Worm (Caenorhabditis elegans) whole organism, L4 larva: Measurements from ENCODE around the gene M01H9.2.

Source experiments
- F44E2.7 ChIP-seq: fragments of 200-800 bp; sonication (Bioruptor generic); IDR thresholded peaks from 2 replicates; pipeline ENCODE4 v2.1.2; 2022; ENCODE audit warnings: missing genetic modification characterization, missing compliant biosample characterization
- T20F7.1 ChIP-seq: fragments of 200-800 bp; sonication (Bioruptor generic); optimal IDR thresholded peaks from 2 replicates; lab custom pipeline; 2018; ENCODE audit warnings: mild to moderate bottlenecking, missing genetic modification characterization, missing compliant biosample characterization
- Y75B8A.6 ChIP-seq: fragments of 200-800 bp; sonication (Bioruptor generic); IDR thresholded peaks from 2 replicates; pipeline ENCODE4 v1.3.6; 2022; ENCODE audit warnings: missing genetic modification reagents, missing genetic modification characterization, missing compliant biosample characterization
- aha-1 ChIP-seq: fragments of 150-350 bp; peaks from one replicate; lab custom pipeline; 2014; ENCODE audit warnings: missing biosample characterization, missing genetic modification characterization
- ama-1 ChIP-seq: fragments of 150-350 bp; optimal IDR thresholded peaks from 2 replicates; lab custom pipeline; 2014; ENCODE audit warnings: inconsistent platforms, mixed read lengths
- ceh-28 ChIP-seq: fragments of 150-350 bp; optimal IDR thresholded peaks from 2 replicates; lab custom pipeline; 2014; ENCODE audit warnings: missing biosample characterization, missing genetic modification reagents, missing genetic modification characterization
- ceh-32 ChIP-seq: sonication (generic microtip); optimal IDR thresholded peaks from 2 replicates; lab custom pipeline; 2016; ENCODE audit warnings: mild to moderate bottlenecking, missing genetic modification characterization, missing compliant biosample characterization; ENCODE audit not compliant: poor library complexity
- ceh-44 ChIP-seq: fragments of 200-800 bp; sonication (Bioruptor generic); IDR thresholded peaks from 2 replicates; pipeline ENCODE4 v1.3.6; 2022; ENCODE audit warnings: missing genetic modification reagents, missing genetic modification characterization, missing compliant biosample characterization
- ceh-82 ChIP-seq: sonication (generic microtip); optimal IDR thresholded peaks from 2 replicates; lab custom pipeline; 2017; ENCODE audit warnings: missing biosample characterization, missing genetic modification characterization
- dmd-9 ChIP-seq: fragments of 200-800 bp; sonication (Bioruptor generic); IDR thresholded peaks from 2 replicates; pipeline ENCODE4 v1.3.6; 2022; ENCODE audit warnings: missing genetic modification reagents, missing genetic modification characterization, missing compliant biosample characterization
- fos-1 ChIP-seq: fragments of 150-350 bp; optimal IDR thresholded peaks from 2 replicates; lab custom pipeline; 2014; ENCODE audit warnings: missing biosample characterization, missing genetic modification characterization
- gei-8 ChIP-seq: fragments of 200-800 bp; sonication (Bioruptor generic); optimal IDR thresholded peaks from 2 replicates; lab custom pipeline; 2018; ENCODE audit warnings: mild to moderate bottlenecking, missing genetic modification characterization, missing compliant biosample characterization
- hif-1 ChIP-seq, 2 experiments: sonication (generic microtip); optimal IDR thresholded peaks; 2 replicates each; lab custom pipeline; 2016 to 2017; ENCODE audit warnings: missing compliant biosample characterization in 2 of 2, missing genetic modification characterization in 2 of 2, missing genetic modification reagents in 2 of 2, missing genotype in 2 of 2, mild to moderate bottlenecking in 1 of 2
- jun-1 ChIP-seq: fragments of 150-350 bp; optimal IDR thresholded peaks from 2 replicates; lab custom pipeline; 2014; ENCODE audit warnings: missing biosample characterization, missing genetic modification reagents, missing genetic modification characterization
- lim-7 ChIP-seq: fragments of 200-800 bp; sonication (Bioruptor generic); IDR thresholded peaks from 2 replicates; pipeline ENCODE4 v1.3.6; 2022; ENCODE audit warnings: missing genetic modification characterization, missing compliant biosample characterization
- lir-3 ChIP-seq: sonication (generic microtip); optimal IDR thresholded peaks from 2 replicates; lab custom pipeline; 2016; ENCODE audit warnings: mild to moderate bottlenecking, missing genetic modification characterization, missing compliant biosample characterization
- mxl-2 ChIP-seq: fragments of 200-800 bp; sonication (Bioruptor generic); conservative IDR thresholded peaks from 2 replicates; pipeline ENCODE4 v1.3.6; 2022; ENCODE audit warnings: missing genetic modification reagents, missing genetic modification characterization, missing compliant biosample characterization
- nhr-10 ChIP-seq: fragments of 150-350 bp; optimal IDR thresholded peaks from 2 replicates; lab custom pipeline; 2014; ENCODE audit warnings: missing biosample characterization, missing genetic modification characterization
- nhr-102 ChIP-seq: sonication (generic microtip); optimal IDR thresholded peaks from 2 replicates; lab custom pipeline; 2016; ENCODE audit warnings: mild to moderate bottlenecking, missing genetic modification characterization, moderate library complexity, missing compliant biosample characterization
- nhr-25 ChIP-seq: sonication (generic microtip); optimal IDR thresholded peaks from 2 replicates; lab custom pipeline; 2017; ENCODE audit warnings: missing genetic modification characterization, mild to moderate bottlenecking, missing compliant biosample characterization, antibody characterized with exemption, moderate library complexity, borderline replicate concordance; ENCODE audit not compliant: insufficient read depth
- nhr-48 ChIP-seq: sonication (generic microtip); optimal IDR thresholded peaks from 2 replicates; lab custom pipeline; 2016; ENCODE audit warnings: mild to moderate bottlenecking, missing genetic modification characterization, missing compliant biosample characterization
- pha-4 ChIP-seq, 2 experiments: fragments of 150-350 bp in 1 of 2; fragments of 200-800 bp in 1 of 2; sonication (Bioruptor generic) in 1 of 2; IDR thresholded peaks in 1 of 2; optimal IDR thresholded peaks in 1 of 2; 2 replicates each; pipeline versions ENCODE4 v1.3.6 to Lab custom; 2014 to 2022; ENCODE audit warnings: missing genetic modification characterization in 2 of 2, missing genetic modification reagents in 2 of 2, missing biosample characterization in 1 of 2, missing compliant biosample characterization in 1 of 2
- php-3 ChIP-seq: fragments of 200-800 bp; sonication (Bioruptor generic); IDR thresholded peaks from 2 replicates; pipeline ENCODE4 v1.3.6; 2022; ENCODE audit warnings: missing genetic modification reagents, missing genetic modification characterization, missing compliant biosample characterization
- sdz-12 ChIP-seq: fragments of 200-800 bp; sonication (Bioruptor generic); optimal IDR thresholded peaks from 2 replicates; lab custom pipeline; 2018; ENCODE audit warnings: mild to moderate bottlenecking, missing genetic modification characterization, missing compliant biosample characterization
- set-16 ChIP-seq: fragments of 200-800 bp; sonication (Bioruptor generic); IDR thresholded peaks from 2 replicates; pipeline ENCODE4 v1.3.6; 2022; ENCODE audit warnings: missing genetic modification reagents, missing genetic modification characterization, missing compliant biosample characterization
- tra-1 ChIP-seq: fragments of 200-800 bp; sonication (Bioruptor generic); IDR thresholded peaks from 2 replicates; pipeline ENCODE4 v1.3.6; 2022; ENCODE audit warnings: missing genetic modification reagents, missing genetic modification characterization, missing compliant biosample characterization
- unc-62 ChIP-seq, 3 experiments: fragments of 150-350 bp in 1 of 3; sonication (generic microtip); optimal IDR thresholded peaks in 2 of 3; peaks in 1 of 3; 1 replicate in 1 of 3; 2 replicates in 2 of 3; lab custom pipeline; 2014 to 2017; ENCODE audit warnings: missing biosample characterization in 3 of 3, missing genetic modification characterization in 3 of 3, missing genetic modification reagents in 3 of 3, missing genotype in 1 of 3
- zfp-3 ChIP-seq: fragments of 200-800 bp; sonication (Bioruptor generic); conservative IDR thresholded peaks from 2 replicates; pipeline ENCODE4 v1.3.6; 2022; ENCODE audit warnings: missing genetic modification reagents, missing genetic modification characterization, missing compliant biosample characterization
- ztf-11 ChIP-seq: fragments of 150-350 bp; optimal IDR thresholded peaks from 2 replicates; lab custom pipeline; 2014; ENCODE audit warnings: missing biosample characterization, missing genetic modification characterization

M01H9.2 gene

ce11 chrIV:4429901-4430300 lies 33.1 kb downstream of the M01H9.2 start, which contains the start of the genes str-185 and R08C7.5:
Gene str-185 (minus strand): TSS chrIV:4430001.
Gene R08C7.5 (plus strand): TSS chrIV:4430229.
- TF ChIP-seq Y75B8A.6 (GFP tag; lab: Robert Waterston, UW), result no peak

- TF ChIP-seq unc-62 (GFP tag; optimal IDR thresholded peaks at IDR 0.05 in 1 of 2; lab: Kevin White, UChicago) (peak in 1 of 2 experiments; percentile 55), unc-62 (tag; optimal IDR thresholded peaks at IDR 0.05; lab: Kevin White, UChicago) (no peak), ceh-28 (tag; lab: Kevin White, UChicago) (no peak)
Measured at ce11 chrIV:4423885-4424284, 39.1 kb downstream of the M01H9.2 start.

- TF ChIP-seq nhr-10, result no peak
- TF ChIP-seq unc-62 (GFP tag; optimal IDR thresholded peaks at IDR 0.05 in 1 of 2; lab: Kevin White, UChicago), result peak in 1 of 2 experiments; percentile 95
- no peak for TF ChIP-seq unc-62 (tag; optimal IDR thresholded peaks at IDR 0.05; lab: Kevin White, UChicago)
Measured at ce11 chrIV:4423026-4423425, 40.0 kb downstream of the M01H9.2 start.

- TF ChIP-seq lir-3 (tag; lab: Kevin White, UChicago) (no peak), nhr-25 (tag; lab: Kevin White, UChicago) (no peak)
- TF ChIP-seq, all 104 proteins: peak for 0
Measured at ce11 chrIV:4422029-4422428, 41.0 kb downstream of the M01H9.2 start, which contains the start of gene clec-175. Gene clec-175 (plus strand): TSS chrIV:4422329.

ce11 chrIV:4413114-4413513 lies 49.9 kb downstream of the M01H9.2 start:
- TF ChIP-seq ztf-11 (tag; lab: Kevin White, UChicago) (no peak), sdz-12 (GFP tag; lab: Kevin White, UChicago) (peak; percentile 10), nhr-48 (no peak), mxl-2 (no peak), lim-7 (GFP tag; lab: Robert Waterston, UW) (no peak), ceh-32 (tag; lab: Kevin White, UChicago) (no peak), ceh-82 (tag; lab: Kevin White, UChicago) (no peak), jun-1 (tag; lab: Kevin White, UChicago) (no peak), ceh-44 (GFP tag; lab: Robert Waterston, UW) (no peak), pha-4 (GFP tag; IDR thresholded peaks at IDR 0.05; lab: Robert Waterston, UW) (no peak), pha-4 (tag; optimal IDR thresholded peaks at IDR 0.05; lab: Kevin White, UChicago) (no peak), T20F7.1 (GFP tag; lab: Kevin White, UChicago) (no peak), nhr-25 (tag; lab: Kevin White, UChicago) (no peak), php-3 (GFP tag; lab: Robert Waterston, UW) (no peak), tra-1 (GFP tag; lab: Robert Waterston, UW) (no peak), aha-1 (tag; lab: Kevin White, UChicago) (peak; percentile 86), F44E2.7 (GFP tag; lab: Robert Waterston, UW) (no peak), unc-62 (GFP tag; optimal IDR thresholded peaks at IDR 0.05 in 1 of 2; lab: Kevin White, UChicago) (peak in 1 of 2 experiments; percentile 84), unc-62 (tag; optimal IDR thresholded peaks at IDR 0.05; lab: Kevin White, UChicago) (no peak), gei-8 (peak; percentile 18)

- TF ChIP-seq nhr-102 (tag; lab: Kevin White, UChicago) (no peak), set-16 (GFP tag; lab: Robert Waterston, UW) (peak; percentile 67)
Measured at ce11 chrIV:4411948-4412335, 51.1 kb downstream of the M01H9.2 start.

ce11 chrIV:4411311-4411947 lies 51.6 kb downstream of the M01H9.2 start:
- peak in 1 of 2 experiments; percentile 5 for TF ChIP-seq hif-1 (tag; optimal IDR thresholded peaks at IDR 0.05; lab: Kevin White, UChicago)
- peak; percentile 2 for TF ChIP-seq aha-1 (tag; lab: Kevin White, UChicago)
- TF ChIP-seq unc-62 (GFP tag; optimal IDR thresholded peaks at IDR 0.05 in 1 of 2; lab: Kevin White, UChicago), result peak in 1 of 2 experiments; percentile 95
- TF ChIP-seq unc-62 (tag; optimal IDR thresholded peaks at IDR 0.05; lab: Kevin White, UChicago), result no peak
- TF ChIP-seq ama-1 (lab: Kevin White, UChicago), result peak; percentile 1
- no peak for TF ChIP-seq fos-1
- TF ChIP-seq nhr-102 (tag; lab: Kevin White, UChicago), result no peak
- no peak for TF ChIP-seq dmd-9 (GFP tag; lab: Robert Waterston, UW)
- 0 out of 2 replicates have a peak, but pooled peaks have one; percentile 15 for TF ChIP-seq zfp-3 (GFP tag; lab: Robert Waterston, UW)
